Fruit fly (Drosophila melanogaster): Measurements from ENCODE around the gene His2Av.
A peak's percentile ranks its signal among the peaks of the same experiment; 100 is the strongest.

His2Av gene

dm6 chr3R:26908750-26909149 lies 42.0 kb downstream of the His2Av start (continued):
- TF ChIP-seq oc (tag; optimal IDR thresholded peaks at IDR 0.05) (no peak), CG4360 (GFP tag; IDR thresholded peaks at IDR 0.05) (0 out of 2 replicates have a peak, but pooled peaks have one; percentile 20), Asciz (GFP tag; optimal IDR thresholded peaks at IDR 0.05) (peak; percentile 49), bsh (GFP tag; optimal IDR thresholded peaks at IDR 0.05) (peak in 1 of 2 experiments; percentile 48), CrebB (tag; optimal IDR thresholded peaks at IDR 0.05) (peak; percentile 31), ci (GFP tag; IDR thresholded peaks at IDR 0.05) (peak; percentile 18; the same call in 1 of the 3 replicates), nerfin-1 (tag; optimal IDR thresholded peaks at IDR 0.05) (peak; percentile 18), CG18599 (GFP tag; optimal IDR thresholded peaks at IDR 0.05) (peak; percentile 8), so (GFP tag; IDR thresholded peaks at IDR 0.05) (0 out of 3 replicates have a peak, but pooled peaks have one; percentile 21), CG11723 (GFP tag; optimal IDR thresholded peaks at IDR 0.05) (peak; percentile 37), PHDP (tag; optimal IDR thresholded peaks at IDR 0.05) (peak; percentile 32), dmrt99B (tag; optimal IDR thresholded peaks at IDR 0.05) (peak; percentile 41), onecut (GFP tag; IDR thresholded peaks at IDR 0.05) (0 out of 2 replicates have a peak, but pooled peaks have one; percentile 12), CG32772 (GFP tag; IDR thresholded peaks at IDR 0.05) (no peak), Blimp-1 (GFP tag; optimal IDR thresholded peaks at IDR 0.05) (peak; percentile 64), sr (GFP tag; IDR thresholded peaks at IDR 0.05) (0 out of 3 replicates have a peak, but pooled peaks have one; percentile 37), CG13296 (GFP tag; optimal IDR thresholded peaks at IDR 0.05) (peak; percentile 19), en (GFP tag; optimal IDR thresholded peaks at IDR 0.05) (no peak), NC2α (GFP tag; optimal IDR thresholded peaks at IDR 0.05) (no peak), CG12071 (GFP tag; optimal IDR thresholded peaks at IDR 0.05) (peak; percentile 31), CG17385 (GFP tag; optimal IDR thresholded peaks at IDR 0.05) (peak; percentile 10), CG43689 (GFP tag; IDR thresholded peaks at IDR 0.05) (0 out of 2 replicates have a peak, but pooled peaks have one; percentile 35), mld (GFP tag; IDR thresholded peaks at IDR 0.05; ENCODE audit: partially characterized antibody) (no peak), CG11695 (GFP tag; IDR thresholded peaks at IDR 0.05) (0 out of 3 replicates have a peak, but pooled peaks have one; percentile 37), CG3407 (GFP tag; optimal IDR thresholded peaks at IDR 0.05) (peak; percentile 41), CG11456 (GFP tag; IDR thresholded peaks at IDR 0.05) (0 out of 3 replicates have a peak, but pooled peaks have one; percentile 50), sd (tag; optimal IDR thresholded peaks at IDR 0.05) (peak; percentile 25), CG16813 (GFP tag; IDR thresholded peaks at IDR 0.05; ENCODE audit: partially characterized antibody) (no peak), Dref (GFP tag; IDR thresholded peaks at IDR 0.05) (no peak), sqz (GFP tag; optimal IDR thresholded peaks at IDR 0.05) (peak; percentile 4), CG4404 (GFP tag; IDR thresholded peaks at IDR 0.05) (no peak), CG13624 (GFP tag; optimal IDR thresholded peaks at IDR 0.05) (no peak), bigmax (GFP tag; optimal IDR thresholded peaks at IDR 0.05) (no peak), sug (tag; optimal IDR thresholded peaks at IDR 0.05) (no peak), CG15479 (GFP tag; optimal IDR thresholded peaks at IDR 0.05) (no peak), vvl (GFP tag; IDR thresholded peaks at IDR 0.05) (peak; percentile 44), CG6689 (GFP tag; IDR thresholded peaks at IDR 0.05) (peak; percentile 26; the same call in 1 of the 2 replicates), Atf6 (GFP tag; IDR thresholded peaks at IDR 0.05) (peak; percentile 48), hkb (optimal IDR thresholded peaks at IDR 0.05) (no peak), hkb (GFP tag; IDR thresholded peaks at IDR 0.05) (0 out of 2 replicates have a peak, but pooled peaks have one; percentile 24), CG17568 (GFP tag; optimal IDR thresholded peaks at IDR 0.05) (peak; percentile 15), CG7987 (GFP tag; optimal IDR thresholded peaks at IDR 0.05) (peak; percentile 30), TFAM (GFP tag; optimal IDR thresholded peaks at IDR 0.05) (no peak), CG18262 (tag; optimal IDR thresholded peaks at IDR 0.05) (peak; percentile 30), ken (GFP tag; IDR thresholded peaks at IDR 0.05) (no peak), Neu2 (GFP tag; optimal IDR thresholded peaks at IDR 0.05; ENCODE audit: borderline replicate concordance) (no peak), CG12769 (tag; optimal IDR thresholded peaks at IDR 0.05) (peak; percentile 32), abd-A (tag; optimal IDR thresholded peaks at IDR 0.05) (no peak), Med (GFP tag) (peak; percentile 79), CG2678 (tag; optimal IDR thresholded peaks at IDR 0.05) (peak; percentile 41)
